Worm (Caenorhabditis elegans) whole organism, L3 larva: ENCODE results near the gene K07C5.9.

ENCODE experiments used
- R02D3.7 ChIP-seq: fragments of 150-350 bp; optimal IDR thresholded peaks from 2 replicates; lab custom pipeline; 2014; ENCODE audit warnings: missing biosample characterization, missing genetic modification characterization
- ZK546.5 ChIP-seq: sonication (generic microtip); optimal IDR thresholded peaks from 2 replicates; lab custom pipeline; 2017; ENCODE audit warnings: missing biosample characterization, missing genetic modification characterization
- ceh-28 ChIP-seq: fragments of 150-350 bp; optimal IDR thresholded peaks from 2 replicates; lab custom pipeline; 2014; ENCODE audit warnings: missing biosample characterization, missing genetic modification reagents, missing genetic modification characterization
- ceh-9 ChIP-seq: sonication (generic microtip); optimal IDR thresholded peaks from 2 replicates; lab custom pipeline; 2018; ENCODE audit warnings: missing biosample characterization, missing genetic modification characterization
- daf-12 ChIP-seq: fragments of 150-350 bp; optimal IDR thresholded peaks from 2 replicates; lab custom pipeline; 2014; ENCODE audit warnings: missing biosample characterization, missing genetic modification reagents, missing genetic modification characterization
- egl-27 ChIP-seq: sonication (generic microtip); optimal IDR thresholded peaks from 4 replicates; lab custom pipeline; 2017; ENCODE audit warnings: missing biosample characterization, missing genetic modification reagents, missing genetic modification characterization
- elt-2 ChIP-seq: sonication (generic microtip); optimal IDR thresholded peaks from 2 replicates; lab custom pipeline; 2016; ENCODE audit warnings: missing genetic modification reagents, mild to moderate bottlenecking, missing genetic modification characterization, missing compliant biosample characterization
- elt-3 ChIP-seq, 3 experiments: fragments of 150-350 bp in 1 of 3; sonication (generic microtip) in 2 of 3; optimal IDR thresholded peaks; 2 replicates in 2 of 3; 4 replicates in 1 of 3; lab custom pipeline; 2014 to 2017; ENCODE audit warnings: missing biosample characterization in 3 of 3, missing genetic modification characterization in 3 of 3
- eor-1 ChIP-seq, 2 experiments: fragments of 150-350 bp; optimal IDR thresholded peaks; 2 replicates each; lab custom pipeline; 2014 to 2018; ENCODE audit warnings: missing biosample characterization in 2 of 2, missing genetic modification characterization in 2 of 2
- hmg-11 ChIP-seq: sonication (generic microtip); optimal IDR thresholded peaks from 2 replicates; lab custom pipeline; 2016; ENCODE audit warnings: missing genetic modification characterization, missing compliant biosample characterization
- lin-15B ChIP-seq: fragments of 150-350 bp; optimal IDR thresholded peaks from 2 replicates; lab custom pipeline; 2014; ENCODE audit warnings: missing biosample characterization, missing genetic modification characterization
- lsy-12 ChIP-seq: sonication (generic microtip); optimal IDR thresholded peaks from 2 replicates; lab custom pipeline; 2016; ENCODE audit warnings: mild to moderate bottlenecking, missing genetic modification characterization, missing compliant biosample characterization
- mml-1 ChIP-seq: fragments of 150-350 bp; sonication (generic microtip); optimal IDR thresholded peaks from 3 replicates; lab custom pipeline; 2014; ENCODE audit warnings: missing biosample characterization, missing genetic modification characterization
- nfya-1 ChIP-seq: sonication (generic microtip); optimal IDR thresholded peaks from 2 replicates; lab custom pipeline; 2017; ENCODE audit warnings: missing genetic modification characterization, mild to moderate bottlenecking, missing compliant biosample characterization, antibody characterized with exemption, moderate library complexity; ENCODE audit not compliant: insufficient read depth
- nhr-11 ChIP-seq: fragments of 150-350 bp; optimal IDR thresholded peaks from 2 replicates; lab custom pipeline; 2014; ENCODE audit warnings: missing biosample characterization, missing genetic modification characterization
- nhr-12 ChIP-seq: fragments of 150-350 bp; optimal IDR thresholded peaks from 2 replicates; lab custom pipeline; 2014; ENCODE audit warnings: missing biosample characterization, missing genetic modification characterization
- nhr-23 ChIP-seq: fragments of 150-350 bp; optimal IDR thresholded peaks from 2 replicates; lab custom pipeline; 2014; ENCODE audit warnings: missing biosample characterization, missing genetic modification reagents, missing genetic modification characterization
- nhr-25 ChIP-seq: sonication (generic microtip); optimal IDR thresholded peaks from 2 replicates; lab custom pipeline; 2017; ENCODE audit warnings: missing biosample characterization, missing genetic modification characterization
- nhr-28 ChIP-seq: fragments of 150-350 bp; optimal IDR thresholded peaks from 2 replicates; lab custom pipeline; 2014; ENCODE audit warnings: missing biosample characterization, missing genetic modification characterization
- nhr-43 ChIP-seq: sonication (generic microtip); optimal IDR thresholded peaks from 2 replicates; lab custom pipeline; 2016; ENCODE audit warnings: mild to moderate bottlenecking, missing genetic modification characterization, missing compliant biosample characterization; ENCODE audit not compliant: poor library complexity, severe bottlenecking
- nhr-76 ChIP-seq: fragments of 150-350 bp; sonication (generic microtip); optimal IDR thresholded peaks from 5 replicates; lab custom pipeline; 2014; ENCODE audit warnings: missing biosample characterization, missing genetic modification characterization
- nhr-77 ChIP-seq: fragments of 150-350 bp; optimal IDR thresholded peaks from 2 replicates; lab custom pipeline; 2014; ENCODE audit warnings: missing biosample characterization, missing genetic modification characterization
- pha-4 ChIP-seq: fragments of 150-350 bp; optimal IDR thresholded peaks from 2 replicates; lab custom pipeline; 2014; ENCODE audit warnings: missing biosample characterization, missing genetic modification reagents, missing genetic modification characterization
- pqm-1 ChIP-seq: fragments of 150-350 bp; optimal IDR thresholded peaks from 2 replicates; lab custom pipeline; 2017; ENCODE audit warnings: missing biosample characterization, missing genetic modification characterization, inconsistent platforms
- sea-2 ChIP-seq: fragments of 150-350 bp; sonication (generic microtip); optimal IDR thresholded peaks from 4 replicates; lab custom pipeline; 2014; ENCODE audit warnings: missing biosample characterization, missing genetic modification reagents, missing genetic modification characterization
- skn-1 ChIP-seq: fragments of 150-350 bp; optimal IDR thresholded peaks from 2 replicates; lab custom pipeline; 2014; ENCODE audit warnings: missing biosample characterization, missing genetic modification characterization
- snpc-4 ChIP-seq: fragments of 150-350 bp; optimal IDR thresholded peaks from 2 replicates; lab custom pipeline; 2014; ENCODE audit warnings: missing biosample characterization, missing genetic modification characterization
- tbx-2 ChIP-seq: sonication (generic microtip); optimal IDR thresholded peaks from 2 replicates; lab custom pipeline; 2016; ENCODE audit warnings: mild to moderate bottlenecking, missing genetic modification characterization, missing compliant biosample characterization
- ztf-11 ChIP-seq: fragments of 150-350 bp; optimal IDR thresholded peaks from 2 replicates; lab custom pipeline; 2014; ENCODE audit warnings: missing biosample characterization, missing genetic modification characterization

K07C5.9 gene

DNA sequence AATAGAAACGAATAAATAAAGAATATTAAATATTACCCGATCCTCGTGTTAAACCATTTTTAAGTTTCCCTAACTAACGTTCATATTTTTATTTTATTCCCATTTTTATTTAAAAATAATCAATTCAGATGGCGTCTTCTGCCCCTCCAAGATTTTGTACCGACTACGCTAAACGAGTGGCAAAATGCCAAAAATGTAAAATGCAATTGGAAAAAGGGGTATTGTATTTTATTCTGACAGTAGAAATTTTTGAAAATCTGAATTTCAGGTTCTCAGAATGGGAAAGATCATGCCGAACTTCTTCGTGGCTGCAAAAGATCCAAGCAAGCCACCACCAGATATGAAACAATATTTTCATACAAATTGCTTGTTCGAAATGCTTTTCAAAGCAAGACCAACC, 7.0 kb downstream of the K07C5.9 start, which contains the start of gene K07C5.3:
Gene K07C5.3 (plus strand): TSS at position 129 of the 400 bp plus-strand sequence.
- TF ChIP-seq pqm-1 (tag; lab: Kevin White, UChicago) = no peak
- no peak for TF ChIP-seq ceh-9 (tag; lab: Kevin White, UChicago)
- TF ChIP-seq nhr-25 = no peak
- no peak for TF ChIP-seq hmg-11 (tag; lab: Kevin White, UChicago)
- TF ChIP-seq tbx-2 (tag; lab: Kevin White, UChicago) = no peak
- TF ChIP-seq elt-3 (tag; optimal IDR thresholded peaks at IDR 0.05; lab: Kevin White, UChicago) = no peak
- no peak for TF ChIP-seq nhr-12
- no peak for TF ChIP-seq daf-12
- TF ChIP-seq nhr-76 (tag; lab: Kevin White, UChicago) = no peak
- TF ChIP-seq nhr-77 (tag; lab: Kevin White, UChicago) = no peak
- TF ChIP-seq, all 47 proteins: peak for 0

DNA sequence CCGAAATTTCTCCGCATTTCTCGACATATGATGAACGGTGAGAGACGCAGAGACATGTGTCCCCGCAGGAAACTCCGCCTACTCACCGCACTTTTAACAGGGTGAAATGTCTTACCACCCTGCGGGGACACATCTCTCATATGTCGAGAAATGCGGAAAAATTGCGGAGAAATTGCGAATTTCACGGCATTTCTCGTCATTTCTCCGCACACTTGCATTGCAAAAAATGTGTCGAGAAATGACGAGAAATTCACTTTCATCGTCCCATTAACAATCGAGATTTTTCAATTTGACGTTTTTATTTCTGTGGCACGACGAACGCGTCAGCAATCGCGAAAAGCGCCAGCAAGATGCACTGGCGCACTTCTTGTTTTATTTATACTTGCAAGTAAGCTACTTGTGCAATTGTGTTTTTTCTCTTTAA, 8.0 kb downstream of the K07C5.9 start, which contains the start of gene K07C5.13:
Gene K07C5.13 (plus strand): TSS at position 151 of the 424 bp plus-strand sequence.
- TF ChIP-seq lsy-12 (tag; lab: Kevin White, UChicago) = peak; percentile 69
- TF ChIP-seq skn-1 = peak; percentile 6
- peak; percentile 46 for TF ChIP-seq nhr-43
- peak; percentile 42 for TF ChIP-seq elt-2 (tag; lab: Kevin White, UChicago)
- peak; percentile 23 for TF ChIP-seq snpc-4
- TF ChIP-seq R02D3.7 (tag; lab: Kevin White, UChicago) = peak; percentile 25
- peak; percentile 75 for TF ChIP-seq lin-15B (tag; lab: Kevin White, UChicago)
- TF ChIP-seq nfya-1 (tag; lab: Kevin White, UChicago) = peak; percentile 26
- peak; percentile 2 for TF ChIP-seq hmg-11 (tag; lab: Kevin White, UChicago)
- peak; percentile 9 for TF ChIP-seq nhr-23 (tag; lab: Kevin White, UChicago)
- TF ChIP-seq tbx-2 (tag; lab: Kevin White, UChicago) = peak; percentile 51
- TF ChIP-seq pha-4 (tag; lab: Kevin White, UChicago) = peak; percentile 53

DNA sequence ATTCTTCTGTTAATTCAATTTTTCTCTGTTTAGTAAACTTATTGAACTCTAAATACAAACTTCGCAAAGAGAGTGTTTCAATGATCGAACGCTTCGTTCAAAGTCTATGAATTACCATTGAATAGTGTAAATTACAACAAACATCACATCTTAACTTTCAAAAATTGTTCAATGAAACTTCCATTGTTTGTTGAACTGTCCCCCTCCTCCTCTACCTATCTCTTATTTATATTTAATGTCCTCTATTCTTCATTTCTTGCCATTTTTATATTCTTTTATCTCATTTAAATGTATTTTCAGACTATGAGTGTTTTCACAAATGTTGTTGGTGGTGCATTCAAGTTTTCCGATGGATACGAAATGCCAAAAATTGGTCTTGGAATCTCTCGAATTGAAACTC, 10.8 kb downstream of the K07C5.9 start, which contains the start of gene K07C5.2:
Gene K07C5.2 (plus strand): TSS at position 301 of the 400 bp plus-strand sequence.
- TF ChIP-seq pqm-1 (tag; lab: Kevin White, UChicago) (peak; percentile 4), nhr-43 (no peak)
- TF ChIP-seq, all 47 proteins: peak for 1

ce11 chrV:10338305-10338992, 11.5 kb downstream of the K07C5.9 start, which contains the start of gene arx-2:
Gene arx-2, minus strand, starts transcription at chrV:10338355.
- TF ChIP-seq nhr-12 (no peak), nhr-23 (tag; lab: Kevin White, UChicago) (peak; percentile 65), snpc-4 (peak; percentile 67), mml-1 (tag; lab: Kevin White, UChicago) (no peak), sea-2 (no peak), nhr-76 (tag; lab: Kevin White, UChicago) (no peak), daf-12 (no peak), lin-15B (tag; lab: Kevin White, UChicago) (peak; percentile 69), nfya-1 (tag; lab: Kevin White, UChicago) (peak; percentile 53), pha-4 (tag; lab: Kevin White, UChicago) (peak; percentile 82), egl-27 (tag; lab: Kevin White, UChicago) (no peak), ceh-28 (tag; lab: Kevin White, UChicago) (no peak), hmg-11 (tag; lab: Kevin White, UChicago) (peak; percentile 13), ZK546.5 (tag; lab: Kevin White, UChicago) (no peak)
- TF ChIP-seq, all 47 proteins: peak for 6

- TF ChIP-seq ceh-9 (tag; lab: Kevin White, UChicago) (no peak), nhr-28 (no peak), nhr-11 (no peak), nhr-43 (no peak), elt-2 (tag; lab: Kevin White, UChicago) (peak; percentile 35), nfya-1 (tag; lab: Kevin White, UChicago) (no peak), skn-1 (no peak), egl-27 (tag; lab: Kevin White, UChicago) (no peak), nhr-23 (tag; lab: Kevin White, UChicago) (no peak)
Observed at ce11 chrV:10333843-10334242, 16.1 kb downstream of the K07C5.9 start.

DNA sequence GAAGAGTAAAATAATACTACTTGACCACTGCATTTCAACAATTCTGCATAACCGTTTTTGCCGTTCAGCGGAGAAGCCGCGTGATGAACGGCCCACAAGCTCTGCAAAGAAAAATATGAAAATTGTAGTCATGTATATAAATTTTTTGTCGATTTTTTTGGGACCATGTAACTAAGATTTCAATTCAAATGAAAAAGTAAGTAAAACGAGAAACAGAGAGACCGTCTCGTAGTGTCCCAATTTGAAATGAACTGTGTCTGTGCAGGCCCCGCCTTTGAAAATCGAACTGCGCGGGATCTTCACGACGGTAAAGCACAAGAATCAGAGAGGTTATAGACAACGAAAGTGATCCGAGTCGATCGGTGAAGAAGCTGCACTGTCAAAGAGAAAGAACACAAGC, 17.9 kb downstream of the K07C5.9 start, which contains the start of gene crm-1:
Gene crm-1 (minus strand): TSS at position 101 of the 400 bp plus-strand sequence.
- no peak for TF ChIP-seq nhr-43
- no peak for TF ChIP-seq eor-1 (tag; optimal IDR thresholded peaks at IDR 0.05; lab: Kevin White, UChicago)
- TF ChIP-seq ceh-28 (tag; lab: Kevin White, UChicago) = no peak
- no peak for TF ChIP-seq nhr-11
- no peak for TF ChIP-seq ztf-11 (tag; lab: Kevin White, UChicago)
